Worm (Caenorhabditis elegans): ENCODE data around the gene C45B11.2.

The C45B11.2 gene

DNA sequence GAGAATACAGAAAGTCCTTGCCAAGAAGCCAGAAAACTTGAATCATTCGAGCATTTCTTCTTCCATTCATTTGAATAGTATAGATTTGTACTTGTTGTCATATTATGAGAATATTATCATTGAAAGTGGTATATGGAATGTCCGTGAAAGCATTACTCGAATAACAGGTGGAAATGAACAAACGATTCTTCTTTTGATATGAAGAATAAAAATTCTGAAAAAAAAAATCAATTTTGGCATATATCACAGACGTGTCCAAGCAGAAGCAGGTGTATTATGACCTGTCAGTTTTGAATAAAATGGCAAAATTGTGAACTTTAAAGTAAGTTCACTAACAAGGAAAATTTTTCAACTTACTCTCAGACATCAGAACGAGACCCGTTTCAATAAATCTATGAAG lies 14.5 kb downstream of the C45B11.2 start, which contains the start of gene srh-75:
TSS of gene srh-75 (minus strand) at position 101 of the 400 bp plus-strand sequence.
- no peak for TF ChIP-seq W03F9.2 (tag; optimal IDR thresholded peaks at IDR 0.05)
- TF ChIP-seq dao-5 (tag; optimal IDR thresholded peaks at IDR 0.05) = no peak
- TF ChIP-seq him-1 (tag; optimal IDR thresholded peaks at IDR 0.05) = no peak

ce11 chrV:11059180-11059579 lies 16.7 kb downstream of the C45B11.2 start, which contains the start of gene T04C12.1:
T04C12.1 (minus strand) TSS chrV:11059269.
- TF ChIP-seq W03F9.2 (tag; optimal IDR thresholded peaks at IDR 0.05) = no peak
- no peak for TF ChIP-seq him-1 (tag; optimal IDR thresholded peaks at IDR 0.05)
- TF ChIP-seq dao-5 (tag; optimal IDR thresholded peaks at IDR 0.05) = no peak

ce11 chrV:11060239-11060984 lies 17.9 kb downstream of the C45B11.2 start, which contains the start of gene T04C12.11:
T04C12.11 (minus strand) TSS chrV:11060289.
- TF ChIP-seq dao-5 (tag; optimal IDR thresholded peaks at IDR 0.05) (no peak), W03F9.2 (tag; optimal IDR thresholded peaks at IDR 0.05) (no peak), him-1 (tag; optimal IDR thresholded peaks at IDR 0.05) (no peak)

ce11 chrV:11061887-11062286 lies 19.4 kb downstream of the C45B11.2 start:
- TF ChIP-seq dao-5 (tag; optimal IDR thresholded peaks at IDR 0.05) = no peak
- TF ChIP-seq W03F9.2 (tag; optimal IDR thresholded peaks at IDR 0.05) = no peak
- no peak for TF ChIP-seq him-1 (tag; optimal IDR thresholded peaks at IDR 0.05)

DNA sequence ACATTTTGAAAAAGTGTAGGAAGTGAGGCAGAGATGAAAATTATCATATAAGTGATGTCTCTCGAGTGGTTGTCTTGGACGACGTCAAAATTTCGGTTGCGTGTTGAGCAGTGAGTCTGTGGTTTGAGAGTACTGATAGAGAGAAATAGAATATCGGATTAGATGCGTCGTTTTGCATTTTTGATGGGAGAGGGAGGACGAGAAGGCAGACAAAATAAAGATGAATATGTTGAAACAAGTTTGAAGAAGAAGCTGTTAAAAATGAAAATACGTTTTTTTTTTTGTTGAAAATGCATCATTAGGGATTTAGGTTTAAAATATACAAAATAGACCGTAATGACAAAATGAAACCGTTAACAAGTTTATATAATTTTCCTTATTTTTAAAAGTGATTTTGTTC lies 20.6 kb downstream of the C45B11.2 start, which contains the start of gene T04C12.9:
TSS of gene T04C12.9 (minus strand) at position 101 of the 400 bp plus-strand sequence.
- TF ChIP-seq him-1 (tag; optimal IDR thresholded peaks at IDR 0.05) (no peak), W03F9.2 (tag; optimal IDR thresholded peaks at IDR 0.05) (no peak), dao-5 (tag; optimal IDR thresholded peaks at IDR 0.05) (no peak)

DNA sequence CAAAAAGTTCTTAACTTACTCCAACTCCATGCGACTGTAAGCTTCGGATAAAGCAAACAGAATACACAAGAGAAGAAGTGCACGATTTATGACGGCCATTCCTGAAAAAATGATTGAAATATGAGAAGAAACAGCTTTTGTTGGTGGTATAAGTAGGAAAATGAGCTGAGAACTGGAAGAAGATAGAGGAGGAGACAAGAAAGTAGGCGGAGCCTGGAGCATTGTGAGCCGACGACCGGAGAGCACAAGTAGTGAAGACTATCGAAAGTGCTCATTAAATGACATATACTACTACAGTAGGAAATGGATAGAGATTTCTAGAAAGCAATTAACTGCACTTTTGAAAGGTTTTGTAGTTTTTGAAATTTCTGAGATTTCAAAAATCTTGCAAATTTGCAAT lies 23.0 kb downstream of the C45B11.2 start, which contains the start of gene nlp-80:
TSS of gene nlp-80 (minus strand) at position 101 of the 400 bp plus-strand sequence.
- TF ChIP-seq W03F9.2 (tag; optimal IDR thresholded peaks at IDR 0.05) = no peak
- TF ChIP-seq him-1 (tag; optimal IDR thresholded peaks at IDR 0.05) = no peak
- no peak for TF ChIP-seq dao-5 (tag; optimal IDR thresholded peaks at IDR 0.05)

- TF ChIP-seq dao-5 (tag; optimal IDR thresholded peaks at IDR 0.05) (no peak), him-1 (tag; optimal IDR thresholded peaks at IDR 0.05) (no peak), W03F9.2 (tag; optimal IDR thresholded peaks at IDR 0.05) (peak; percentile 51)
Measured at ce11 chrV:11069277-11069676, 26.8 kb downstream of the C45B11.2 start, which contains the start of gene T04C12.8. T04C12.8 (minus strand) TSS chrV:11069358.

ce11 chrV:11070388-11070787 lies 27.9 kb downstream of the C45B11.2 start:
- no peak for TF ChIP-seq W03F9.2 (tag; optimal IDR thresholded peaks at IDR 0.05)
- TF ChIP-seq him-1 (tag; optimal IDR thresholded peaks at IDR 0.05) = no peak
- no peak for TF ChIP-seq dao-5 (tag; optimal IDR thresholded peaks at IDR 0.05)

- TF ChIP-seq W03F9.2 (tag; optimal IDR thresholded peaks at IDR 0.05) = no peak
- no peak for TF ChIP-seq dao-5 (tag; optimal IDR thresholded peaks at IDR 0.05)
- TF ChIP-seq him-1 (tag; optimal IDR thresholded peaks at IDR 0.05) = no peak
Measured at ce11 chrV:11071453-11071852, 28.9 kb downstream of the C45B11.2 start.

ce11 chrV:11073354-11073753 lies 30.8 kb downstream of the C45B11.2 start:
- no peak for TF ChIP-seq him-1 (tag; optimal IDR thresholded peaks at IDR 0.05)
- TF ChIP-seq W03F9.2 (tag; optimal IDR thresholded peaks at IDR 0.05) = no peak
- TF ChIP-seq dao-5 (tag; optimal IDR thresholded peaks at IDR 0.05) = no peak

DNA sequence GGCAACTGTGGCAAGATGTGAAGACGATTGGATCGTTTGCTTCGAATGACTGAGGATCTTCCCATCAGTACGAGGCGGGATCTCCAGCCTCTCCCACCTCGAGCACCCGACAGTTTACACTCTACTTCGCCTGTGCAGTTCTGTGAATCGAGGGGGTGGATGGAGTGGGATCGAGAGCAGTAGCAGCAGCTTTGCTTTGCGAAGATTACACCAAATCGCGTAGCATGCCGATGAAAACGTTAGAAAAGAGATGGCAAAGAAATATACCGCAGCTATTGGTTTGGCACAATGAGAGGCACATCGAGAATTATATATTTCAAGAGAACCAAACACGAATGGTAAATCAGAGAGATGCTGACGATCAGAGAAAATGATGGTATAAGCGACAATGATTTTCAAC lies 31.9 kb downstream of the C45B11.2 start, which contains the start of gene act-3:
TSS of gene act-3 (minus strand) at position 51 of the 400 bp plus-strand sequence.
- TF ChIP-seq W03F9.2 (tag; optimal IDR thresholded peaks at IDR 0.05) = no peak
- no peak for TF ChIP-seq him-1 (tag; optimal IDR thresholded peaks at IDR 0.05)
- TF ChIP-seq dao-5 (tag; optimal IDR thresholded peaks at IDR 0.05) = no peak

DNA sequence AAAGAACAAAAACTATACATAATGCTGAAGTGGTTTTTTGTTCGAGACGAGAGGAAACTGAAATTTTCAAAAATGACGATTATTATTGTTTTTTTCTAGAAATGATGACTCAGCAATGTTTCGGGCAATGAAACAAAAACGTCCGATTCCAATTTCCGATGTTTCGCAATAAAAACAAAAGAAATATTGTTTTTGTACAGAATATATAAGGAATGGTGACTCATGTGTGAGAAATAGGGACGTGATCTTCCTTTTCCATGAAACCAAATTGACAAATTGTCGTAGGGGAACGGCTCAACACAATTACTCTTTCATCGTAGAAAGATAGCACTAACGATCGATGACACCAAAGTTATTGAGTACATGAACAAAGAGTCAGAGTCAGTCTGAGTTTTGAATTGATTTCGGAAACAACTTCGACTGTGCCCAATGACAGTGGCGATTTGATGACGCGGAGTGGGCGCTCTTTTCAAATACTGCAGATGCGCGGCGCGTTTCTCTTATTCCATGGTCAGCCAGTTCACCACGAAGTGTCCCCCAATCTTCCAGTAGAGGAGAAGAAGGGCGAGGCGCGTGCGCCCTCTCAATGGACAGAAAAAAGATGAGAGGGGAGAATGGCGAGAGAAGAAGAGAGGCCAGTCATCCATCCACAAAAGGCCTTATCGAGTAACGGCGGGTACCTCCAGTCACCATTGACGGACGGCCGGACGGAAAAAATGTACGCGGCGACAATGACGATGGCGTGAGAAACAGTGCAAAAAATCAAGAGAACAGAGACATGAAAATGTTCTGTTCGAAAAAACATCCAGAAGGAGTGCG lies 32.9 kb downstream of the C45B11.2 start:
- TF ChIP-seq him-1 (tag; optimal IDR thresholded peaks at IDR 0.05) (no peak), dao-5 (tag; optimal IDR thresholded peaks at IDR 0.05) (no peak), W03F9.2 (tag; optimal IDR thresholded peaks at IDR 0.05) (no peak)

DNA sequence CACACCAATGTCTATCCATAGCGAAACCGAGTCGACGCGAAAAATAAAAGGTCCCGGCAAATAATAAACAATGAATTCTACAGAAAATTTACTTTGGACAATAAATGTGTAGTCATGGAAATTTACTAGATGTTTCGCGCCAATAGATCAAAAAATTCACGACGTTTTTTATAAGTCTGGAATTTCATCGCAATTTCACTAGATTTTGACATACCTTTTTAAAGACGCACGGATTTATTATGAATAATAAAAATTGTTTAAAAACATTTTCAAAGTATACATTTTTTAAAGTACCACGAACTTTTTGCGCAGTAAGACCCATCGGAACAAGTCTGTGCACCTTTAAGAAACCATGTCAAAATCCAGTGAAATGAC lies 33.5 kb downstream of the C45B11.2 start:
- TF ChIP-seq W03F9.2 (tag; optimal IDR thresholded peaks at IDR 0.05) (no peak), dao-5 (tag; optimal IDR thresholded peaks at IDR 0.05) (no peak), him-1 (tag; optimal IDR thresholded peaks at IDR 0.05) (no peak)

ce11 chrV:11076403-11076802 lies 33.9 kb downstream of the C45B11.2 start:
- TF ChIP-seq him-1 (tag; optimal IDR thresholded peaks at IDR 0.05) (no peak), dao-5 (tag; optimal IDR thresholded peaks at IDR 0.05) (peak; percentile 25)
